Fruit fly (Drosophila melanogaster) whole organism, embryonic: ENCODE results near the gene CG15473.

Experiments
- Asciz ChIP-seq: fragments of 200-800 bp; sonication (Bioruptor generic); optimal IDR thresholded peaks from 2 replicates; lab custom pipeline; 2017; ENCODE audit warnings: missing biosample characterization, mild to moderate bottlenecking, missing genetic modification characterization, missing genetic modification reagents
- Bdp1 ChIP-seq: fragments of 200-800 bp; sonication (Bioruptor generic); optimal IDR thresholded peaks from 3 replicates; lab custom pipeline; 2016; ENCODE audit warnings: missing biosample characterization, missing genetic modification characterization
- C15 ChIP-seq: fragments of 200-800 bp; sonication (Bioruptor generic); IDR thresholded peaks from 3 replicates; pipeline ENCODE4 v1.3.6; 2022; ENCODE audit warnings: missing biosample characterization, missing genetic modification characterization
- CG10147 ChIP-seq: fragments of 200-800 bp; sonication (Bioruptor generic); optimal IDR thresholded peaks from 2 replicates; lab custom pipeline; 2019; ENCODE audit warnings: missing biosample characterization, mild to moderate bottlenecking, missing genetic modification characterization, moderate library complexity
- CG10654 ChIP-seq: fragments of 200-800 bp; sonication (Bioruptor generic); optimal IDR thresholded peaks from 2 replicates; lab custom pipeline; 2016; ENCODE audit warnings: missing biosample characterization, missing genetic modification characterization
- CG34376 ChIP-seq: fragments of 200-800 bp; sonication (Bioruptor generic); optimal IDR thresholded peaks from 2 replicates; lab custom pipeline; 2018; ENCODE audit warnings: missing biosample characterization, mild to moderate bottlenecking, missing genetic modification characterization
- CG42726 ChIP-seq: fragments of 200-800 bp; sonication (Bioruptor generic); IDR thresholded peaks from 2 replicates; pipeline ENCODE4 v1.3.6; 2022; ENCODE audit warnings: missing biosample characterization, missing genetic modification characterization; ENCODE audit not compliant: partially characterized antibody
- CG4424 ChIP-seq: fragments of 200-800 bp; sonication (Bioruptor generic); optimal IDR thresholded peaks from 3 replicates; lab custom pipeline; 2016; ENCODE audit warnings: missing biosample characterization, missing genetic modification characterization
- CG4730 ChIP-seq: fragments of 200-800 bp; sonication (Bioruptor generic); IDR thresholded peaks from 2 replicates; pipeline ENCODE4 v1.3.6; 2022; ENCODE audit warnings: missing biosample characterization, missing genetic modification characterization
- CG6689 ChIP-seq: fragments of 200-800 bp; sonication (Bioruptor generic); IDR thresholded peaks from 2 replicates; pipeline ENCODE4 v1.3.6; 2022; ENCODE audit warnings: missing biosample characterization, missing genetic modification characterization
- CG6765 ChIP-seq: fragments of 200-800 bp; sonication (Bioruptor generic); optimal IDR thresholded peaks from 3 replicates; lab custom pipeline; 2017; ENCODE audit warnings: missing biosample characterization, mild to moderate bottlenecking, missing genetic modification characterization
- CG7745 ChIP-seq: fragments of 200-800 bp; sonication (Bioruptor generic); optimal IDR thresholded peaks from 2 replicates; lab custom pipeline; 2018; ENCODE audit warnings: missing biosample characterization, mild to moderate bottlenecking, missing genetic modification characterization, moderate library complexity
- CG7928 ChIP-seq: fragments of 200-800 bp; sonication (Bioruptor generic); optimal IDR thresholded peaks from 2 replicates; lab custom pipeline; 2017; ENCODE audit warnings: missing biosample characterization, mild to moderate bottlenecking, missing genetic modification characterization
- CG8089 ChIP-seq: fragments of 200-800 bp; sonication (Bioruptor generic); optimal IDR thresholded peaks from 3 replicates; lab custom pipeline; 2016; ENCODE audit warnings: missing biosample characterization, missing genetic modification characterization
- CG8478 ChIP-seq: fragments of >200 bp; optimal IDR thresholded peaks from 2 replicates; lab custom pipeline; 2018
- CG8765 ChIP-seq: fragments of 200-800 bp; sonication (Bioruptor generic); IDR thresholded peaks from 2 replicates; pipeline ENCODE4 v1.3.6; 2022; ENCODE audit warnings: missing biosample characterization, missing genetic modification characterization
- CHES-1-like ChIP-seq: fragments of 200-800 bp; sonication (Bioruptor generic); optimal IDR thresholded peaks from 2 replicates; lab custom pipeline; 2016; ENCODE audit warnings: missing biosample characterization, missing genetic modification characterization
- D19B ChIP-seq: fragments of 200-800 bp; sonication (Bioruptor generic); optimal IDR thresholded peaks from 2 replicates; lab custom pipeline; 2017; ENCODE audit warnings: missing biosample characterization, mild to moderate bottlenecking, missing genetic modification characterization
- Dp ChIP-seq: fragments of 200-800 bp; sonication (Bioruptor generic); optimal IDR thresholded peaks from 2 replicates; lab custom pipeline; 2018; ENCODE audit warnings: missing biosample characterization, mild to moderate bottlenecking, missing genetic modification characterization, moderate library complexity
- Gug ChIP-seq: fragments of 200-800 bp; sonication (Bioruptor generic); IDR thresholded peaks from 4 replicates; pipeline ENCODE4 v1.3.6; 2022; ENCODE audit warnings: missing biosample characterization, missing genetic modification characterization
- Hmx ChIP-seq: fragments of 200-800 bp; sonication (Bioruptor generic); optimal IDR thresholded peaks from 2 replicates; lab custom pipeline; 2016; ENCODE audit warnings: missing biosample characterization, missing genetic modification characterization
- Hr51 ChIP-seq, 2 experiments: fragments of 200-800 bp; sonication (Bioruptor generic); optimal IDR thresholded peaks; 2 replicates in 1 of 2; 3 replicates in 1 of 2; lab custom pipeline; 2016 to 2018; ENCODE audit warnings: missing biosample characterization in 2 of 2, missing genetic modification characterization in 2 of 2, mild to moderate bottlenecking in 1 of 2, moderate library complexity in 1 of 2
- Lhr ChIP-seq: fragments of 200-800 bp; sonication (Bioruptor generic); optimal IDR thresholded peaks from 3 replicates; lab custom pipeline; 2017; ENCODE audit warnings: mild to moderate bottlenecking, missing biosample characterization, missing genetic modification reagents, missing genetic modification characterization
- Lim3 ChIP-seq: fragments of 200-800 bp; sonication (Bioruptor generic); IDR thresholded peaks from 2 replicates; pipeline ENCODE4 v1.3.6; 2022; ENCODE audit warnings: missing biosample characterization, missing genetic modification characterization
- MESR4 ChIP-seq: fragments of 200-800 bp; sonication (Bioruptor generic); optimal IDR thresholded peaks from 2 replicates; lab custom pipeline; 2018; ENCODE audit warnings: missing biosample characterization, mild to moderate bottlenecking, missing genetic modification characterization, moderate library complexity
- Scr ChIP-seq: fragments of 200-800 bp; sonication (Bioruptor generic); IDR thresholded peaks from 2 replicates; pipeline ENCODE4 v1.3.6; 2022; ENCODE audit warnings: missing biosample characterization, missing genetic modification characterization; ENCODE audit not compliant: partially characterized antibody
- Six4 ChIP-seq: fragments of 200-800 bp; sonication (Bioruptor generic); optimal IDR thresholded peaks from 2 replicates; lab custom pipeline; 2016; ENCODE audit warnings: missing biosample characterization, missing genetic modification characterization
- Trl ChIP-seq, 3 experiments: fragments of >200 bp in 2 of 3; fragments of 200-800 bp in 1 of 3; sonication (Bioruptor generic) in 1 of 3; optimal IDR thresholded peaks; 2 replicates in 1 of 3; 3 replicates in 2 of 3; lab custom pipeline; 2016 to 2017; ENCODE audit warnings: missing biosample characterization in 1 of 3, missing genetic modification characterization in 1 of 3
- Vsx1 ChIP-seq: fragments of 200-800 bp; sonication (Bioruptor generic); optimal IDR thresholded peaks from 2 replicates; lab custom pipeline; 2017; ENCODE audit warnings: missing biosample characterization, mild to moderate bottlenecking, missing genetic modification characterization, missing genetic modification reagents
- cad ChIP-seq: fragments of >200 bp; optimal IDR thresholded peaks from 2 replicates; lab custom pipeline; 2017; ENCODE audit warnings: missing biosample characterization, missing genetic modification characterization
- crc ChIP-seq: fragments of 200-800 bp; sonication (Bioruptor generic); optimal IDR thresholded peaks from 2 replicates; lab custom pipeline; 2016; ENCODE audit warnings: missing biosample characterization, missing genetic modification characterization
- dm ChIP-seq: fragments of 200-800 bp; sonication (Bioruptor generic); optimal IDR thresholded peaks from 3 replicates; lab custom pipeline; 2016; ENCODE audit warnings: missing biosample characterization, missing genetic modification characterization
- eve ChIP-seq, 2 experiments: fragments of >200 bp; optimal IDR thresholded peaks; 2 replicates each; lab custom pipeline; 2017; ENCODE audit warnings: missing biosample characterization in 2 of 2, missing genetic modification characterization in 2 of 2
- fd96Cb ChIP-seq: fragments of 200-800 bp; sonication (Bioruptor generic); optimal IDR thresholded peaks from 2 replicates; lab custom pipeline; 2018; ENCODE audit warnings: missing biosample characterization, mild to moderate bottlenecking, missing genetic modification characterization, moderate library complexity
- fru ChIP-seq: fragments of >200 bp; optimal IDR thresholded peaks from 2 replicates; lab custom pipeline; 2017
- fu2 ChIP-seq: fragments of 200-800 bp; sonication (Bioruptor generic); optimal IDR thresholded peaks from 2 replicates; lab custom pipeline; 2016; ENCODE audit warnings: missing biosample characterization, missing genetic modification characterization
- kni ChIP-seq: fragments of 200-800 bp; sonication (Bioruptor generic); optimal IDR thresholded peaks from 3 replicates; lab custom pipeline; 2017; ENCODE audit warnings: mild to moderate bottlenecking, missing biosample characterization, missing genetic modification reagents, missing genetic modification characterization
- lov ChIP-seq, 2 experiments: fragments of 200-800 bp in 1 of 2; fragments of >200 bp in 1 of 2; sonication (Bioruptor generic) in 1 of 2; IDR thresholded peaks in 1 of 2; optimal IDR thresholded peaks in 1 of 2; 2 replicates in 1 of 2; 3 replicates in 1 of 2; pipeline versions ENCODE4 v1.3.6 to Lab custom; 2017 to 2022; ENCODE audit warnings: missing biosample characterization in 1 of 2, missing genetic modification characterization in 1 of 2
- mirr ChIP-seq: fragments of 200-800 bp; sonication (Bioruptor generic); optimal IDR thresholded peaks from 3 replicates; lab custom pipeline; 2018; ENCODE audit warnings: missing biosample characterization, mild to moderate bottlenecking, missing genetic modification characterization
- oc ChIP-seq: fragments of 200-800 bp; sonication (Bioruptor generic); optimal IDR thresholded peaks from 2 replicates; lab custom pipeline; 2018; ENCODE audit warnings: missing biosample characterization, mild to moderate bottlenecking, missing genetic modification characterization, moderate library complexity
- pum ChIP-seq: fragments of 200-800 bp; sonication (Bioruptor generic); optimal IDR thresholded peaks from 2 replicates; lab custom pipeline; 2016; ENCODE audit warnings: missing biosample characterization, missing genetic modification characterization
- run ChIP-seq: fragments of 200-800 bp; sonication (Bioruptor generic); optimal IDR thresholded peaks from 3 replicates; lab custom pipeline; 2018; ENCODE audit warnings: missing biosample characterization, mild to moderate bottlenecking, missing genetic modification characterization
- schlank ChIP-seq: fragments of 200-800 bp; sonication (Bioruptor generic); optimal IDR thresholded peaks from 2 replicates; lab custom pipeline; 2018; ENCODE audit warnings: missing biosample characterization, mild to moderate bottlenecking, missing genetic modification characterization
- slp2 ChIP-seq: fragments of 200-800 bp; sonication (Bioruptor generic); optimal IDR thresholded peaks from 2 replicates; lab custom pipeline; 2016; ENCODE audit warnings: missing biosample characterization, missing genetic modification characterization
- sna ChIP-seq: fragments of 200-800 bp; sonication (Bioruptor generic); IDR thresholded peaks from 2 replicates; pipeline ENCODE4 v1.3.6; 2022; ENCODE audit warnings: missing biosample characterization, missing genetic modification characterization; ENCODE audit not compliant: partially characterized antibody
- tin ChIP-seq: fragments of 200-800 bp; sonication (Bioruptor generic); optimal IDR thresholded peaks from 3 replicates; lab custom pipeline; 2016; ENCODE audit warnings: missing biosample characterization, missing genetic modification characterization
- tna ChIP-seq: fragments of 200-800 bp; sonication (Bioruptor generic); IDR thresholded peaks from 2 replicates; pipeline ENCODE4 v1.3.6; 2022; ENCODE audit warnings: missing biosample characterization, missing genetic modification characterization; ENCODE audit not compliant: partially characterized antibody
- trem ChIP-seq: fragments of 200-800 bp; optimal IDR thresholded peaks from 3 replicates; lab custom pipeline; 2019; ENCODE audit warnings: missing biosample characterization, mild to moderate bottlenecking, missing genetic modification characterization, moderate library complexity
- usp ChIP-seq: fragments of >200 bp; optimal IDR thresholded peaks from 2 replicates; lab custom pipeline; 2017; ENCODE audit warnings: missing biosample characterization, missing genetic modification characterization

Gene CG15473

dm6 chrX:4687778-4688399 lies 33.6 kb upstream of the CG15473 start, which contains the start of gene ctp (continued):
- TF ChIP-seq CG42726 (GFP tag; lab: Robert Waterston, UW) (peak; percentile 64; the same call in 1 of the 2 replicates), D19B (GFP tag; lab: Kevin White, UChicago) (no peak), crc (no peak), run (tag; lab: Kevin White, UChicago) (no peak), mirr (GFP tag; lab: Kevin White, UChicago) (peak; percentile 64), slp2 (peak; percentile 5), CHES-1-like (GFP tag; lab: Kevin White, UChicago) (no peak), schlank (tag; lab: Kevin White, UChicago) (no peak), Trl (optimal IDR thresholded peaks at IDR 0.05; lab: Kevin White, UChicago) (no peak), Trl (GFP tag; optimal IDR thresholded peaks at IDR 0.05; lab: Kevin White, UChicago) (peak; percentile 48), Hmx (no peak), Lim3 (GFP tag; lab: Robert Waterston, UW) (no peak), oc (tag; lab: Kevin White, UChicago) (peak; percentile 27), C15 (GFP tag; lab: Robert Waterston, UW) (no peak), lov (optimal IDR thresholded peaks at IDR 0.05; lab: Kevin White, UChicago) (no peak), lov (GFP tag; IDR thresholded peaks at IDR 0.05; lab: Robert Waterston, UW) (no peak), Hr51 (GFP tag; optimal IDR thresholded peaks at IDR 0.05; lab: Kevin White, UChicago) (peak; percentile 39 to 56), CG8765 (GFP tag; lab: Robert Waterston, UW) (no peak), CG6765 (GFP tag; lab: Kevin White, UChicago) (no peak), Dp (GFP tag; lab: Kevin White, UChicago) (peak; percentile 11), CG6689 (GFP tag; lab: Robert Waterston, UW) (0 out of 2 replicates have a peak, but pooled peaks have one; percentile 15), Scr (GFP tag; lab: Robert Waterston, UW) (peak; percentile 72), fru (lab: Kevin White, UChicago) (no peak), CG8089 (GFP tag; lab: Kevin White, UChicago) (no peak), CG4730 (no peak), trem (peak; percentile 31), CG4424 (GFP tag; lab: Kevin White, UChicago) (peak; percentile 26), Lhr (GFP tag; lab: Kevin White, UChicago) (peak; percentile 58), eve (GFP tag; optimal IDR thresholded peaks at IDR 0.05; lab: Kevin White, UChicago) (no peak), tna (GFP tag; lab: Robert Waterston, UW) (no peak; the same call in none of the 2 replicates), kni (GFP tag; lab: Kevin White, UChicago) (peak; percentile 53), tin (peak; percentile 14), CG10147 (GFP tag; lab: Kevin White, UChicago) (peak; percentile 15), Vsx1 (peak; percentile 0), cad (GFP tag; lab: Kevin White, UChicago) (no peak), sna (GFP tag; lab: Robert Waterston, UW) (peak; percentile 71), CG8478 (no peak), pum (GFP tag; lab: Kevin White, UChicago) (peak; percentile 1), CG7928 (GFP tag; lab: Kevin White, UChicago) (peak; percentile 10), Gug (GFP tag; lab: Robert Waterston, UW) (no peak), Bdp1 (GFP tag; lab: Kevin White, UChicago) (no peak), Six4 (GFP tag; lab: Kevin White, UChicago) (no peak), fd96Cb (peak; percentile 1), dm (GFP tag; lab: Kevin White, UChicago) (peak; percentile 8), MESR4 (GFP tag; lab: Kevin White, UChicago) (peak; percentile 45), Asciz (GFP tag; lab: Kevin White, UChicago) (peak; percentile 100), fu2 (peak; percentile 3), usp (GFP tag; lab: Kevin White, UChicago) (no peak), CG7745 (no peak), CG10654 (GFP tag; lab: Kevin White, UChicago) (no peak), CG34376 (GFP tag; lab: Kevin White, UChicago) (peak; percentile 78)
